Fruit fly (Drosophila melanogaster) whole organism, embryonic: ENCODE results near the gene Mtch.

Experiments used
- Abd-B ChIP-seq: fragments of 200-800 bp; sonication (Bioruptor generic); optimal IDR thresholded peaks from 2 replicates; lab custom pipeline; 2018; ENCODE audit warnings: missing biosample characterization, mild to moderate bottlenecking, missing genetic modification characterization, moderate library complexity
- Bdp1 ChIP-seq: fragments of 200-800 bp; sonication (Bioruptor generic); optimal IDR thresholded peaks from 3 replicates; lab custom pipeline; 2016; ENCODE audit warnings: missing biosample characterization, missing genetic modification characterization
- CG10209 ChIP-seq: fragments of 200-800 bp; sonication (Bioruptor generic); optimal IDR thresholded peaks from 3 replicates; lab custom pipeline; 2017; ENCODE audit warnings: missing biosample characterization, mild to moderate bottlenecking, missing genetic modification characterization, missing genetic modification reagents
- CG1024 ChIP-seq: fragments of 200-800 bp; sonication (Bioruptor generic); IDR thresholded peaks from 2 replicates; pipeline ENCODE4 v1.3.6; 2022; ENCODE audit warnings: missing biosample characterization, missing genetic modification characterization
- CG10366 ChIP-seq: fragments of 200-800 bp; sonication (Bioruptor generic); IDR thresholded peaks from 2 replicates; pipeline ENCODE4 v1.3.6; 2022; ENCODE audit warnings: missing biosample characterization, missing genetic modification characterization
- CG11723 ChIP-seq: fragments of 200-800 bp; sonication (Bioruptor generic); optimal IDR thresholded peaks from 2 replicates; lab custom pipeline; 2017; ENCODE audit warnings: missing biosample characterization, mild to moderate bottlenecking, missing genetic modification characterization
- CG13296 ChIP-seq: fragments of 200-800 bp; sonication (Bioruptor generic); optimal IDR thresholded peaks from 3 replicates; lab custom pipeline; 2018; ENCODE audit warnings: missing biosample characterization, mild to moderate bottlenecking, missing genetic modification characterization
- CG14860 ChIP-seq: fragments of 200-800 bp; sonication (Bioruptor generic); IDR thresholded peaks from 3 replicates; pipeline ENCODE4 v1.3.6; 2022; ENCODE audit warnings: missing biosample characterization, missing genetic modification characterization; ENCODE audit not compliant: partially characterized antibody
- CG17361 ChIP-seq: fragments of 200-800 bp; sonication (Bioruptor generic); IDR thresholded peaks from 3 replicates; pipeline ENCODE4 v1.3.6; 2022; ENCODE audit warnings: missing biosample characterization, missing genetic modification characterization
- CG17912 ChIP-seq: fragments of 200-800 bp; sonication (Bioruptor generic); optimal IDR thresholded peaks from 2 replicates; lab custom pipeline; 2018; ENCODE audit warnings: missing biosample characterization, mild to moderate bottlenecking, missing genetic modification characterization
- CG18011 ChIP-seq: fragments of 200-800 bp; sonication (Bioruptor generic); optimal IDR thresholded peaks from 2 replicates; lab custom pipeline; 2017; ENCODE audit warnings: missing biosample characterization, missing genetic modification characterization, mild to moderate bottlenecking, moderate library complexity, missing genotype
- CG2116 ChIP-seq: fragments of 200-800 bp; sonication (Bioruptor generic); optimal IDR thresholded peaks from 3 replicates; lab custom pipeline; 2018; ENCODE audit warnings: missing biosample characterization, mild to moderate bottlenecking, missing genetic modification characterization
- CG32532 ChIP-seq: fragments of 200-800 bp; sonication (Bioruptor generic); IDR thresholded peaks from 2 replicates; pipeline ENCODE4 v1.3.6; 2022; ENCODE audit warnings: missing biosample characterization, missing genetic modification characterization
- CG3407 ChIP-seq: fragments of 200-800 bp; sonication (Bioruptor generic); optimal IDR thresholded peaks from 2 replicates; lab custom pipeline; 2018; ENCODE audit warnings: missing biosample characterization, mild to moderate bottlenecking, missing genetic modification characterization
- CG3838 ChIP-seq: fragments of 200-800 bp; sonication (Bioruptor generic); optimal IDR thresholded peaks from 3 replicates; lab custom pipeline; 2016; ENCODE audit warnings: missing biosample characterization, missing genetic modification characterization
- CG3995 ChIP-seq: fragments of 200-800 bp; sonication (Bioruptor generic); optimal IDR thresholded peaks from 3 replicates; lab custom pipeline; 2016; ENCODE audit warnings: missing biosample characterization, missing genetic modification characterization
- CG4730 ChIP-seq: fragments of 200-800 bp; sonication (Bioruptor generic); IDR thresholded peaks from 2 replicates; pipeline ENCODE4 v1.3.6; 2022; ENCODE audit warnings: missing biosample characterization, missing genetic modification characterization
- CG6689 ChIP-seq: fragments of 200-800 bp; sonication (Bioruptor generic); IDR thresholded peaks from 2 replicates; pipeline ENCODE4 v1.3.6; 2022; ENCODE audit warnings: missing biosample characterization, missing genetic modification characterization
- CG9215 ChIP-seq: fragments of 200-800 bp; sonication (Bioruptor generic); IDR thresholded peaks from 2 replicates; pipeline ENCODE4 v1.3.6; 2022; ENCODE audit warnings: missing biosample characterization, missing genetic modification characterization
- Chrac-16 ChIP-seq: fragments of 200-800 bp; sonication (Bioruptor generic); optimal IDR thresholded peaks from 3 replicates; lab custom pipeline; 2016; ENCODE audit warnings: missing biosample characterization, missing genetic modification characterization
- Deaf1 ChIP-seq: fragments of 200-800 bp; optimal IDR thresholded peaks from 3 replicates; lab custom pipeline; 2019; ENCODE audit warnings: missing biosample characterization, mild to moderate bottlenecking, missing genetic modification characterization, moderate library complexity
- Dip2 ChIP-seq: fragments of 200-800 bp; sonication (Bioruptor generic); IDR thresholded peaks from 2 replicates; pipeline ENCODE4 v1.3.6; 2022; ENCODE audit warnings: missing biosample characterization, missing genetic modification characterization
- Elba2 ChIP-seq: fragments of 200-800 bp; sonication (Bioruptor generic); optimal IDR thresholded peaks from 3 replicates; lab custom pipeline; 2016; ENCODE audit warnings: missing biosample characterization, missing genetic modification characterization
- Fer1 ChIP-seq: fragments of 200-800 bp; sonication (Bioruptor generic); optimal IDR thresholded peaks from 2 replicates; lab custom pipeline; 2017; ENCODE audit warnings: missing biosample characterization, mild to moderate bottlenecking, missing genetic modification characterization
- Med ChIP-seq: fragments of 200-800 bp; sonication (Bioruptor generic); peaks from one replicate; lab custom pipeline; 2016; ENCODE audit warnings: missing biosample characterization, missing genetic modification characterization, mild to moderate bottlenecking, inconsistent platforms, moderate library complexity
- Nf-YA ChIP-seq: fragments of 200-800 bp; sonication (Bioruptor generic); IDR thresholded peaks from 2 replicates; pipeline ENCODE4 v1.3.6; 2022; ENCODE audit warnings: missing biosample characterization, missing genetic modification characterization
- Six4 ChIP-seq: fragments of 200-800 bp; sonication (Bioruptor generic); optimal IDR thresholded peaks from 2 replicates; lab custom pipeline; 2016; ENCODE audit warnings: missing biosample characterization, missing genetic modification characterization
- Spps ChIP-seq: fragments of 200-800 bp; sonication (Bioruptor generic); optimal IDR thresholded peaks from 2 replicates; lab custom pipeline; 2018; ENCODE audit warnings: missing biosample characterization, mild to moderate bottlenecking, missing genetic modification characterization
- Trl ChIP-seq, 3 experiments: fragments of >200 bp in 2 of 3; fragments of 200-800 bp in 1 of 3; sonication (Bioruptor generic) in 1 of 3; optimal IDR thresholded peaks; 2 replicates in 1 of 3; 3 replicates in 2 of 3; lab custom pipeline; 2016 to 2017; ENCODE audit warnings: missing biosample characterization in 1 of 3, missing genetic modification characterization in 1 of 3
- al ChIP-seq: fragments of 200-800 bp; sonication (Bioruptor generic); IDR thresholded peaks from 2 replicates; pipeline ENCODE4 v1.3.6; 2022; ENCODE audit warnings: missing biosample characterization, missing genetic modification characterization
- ara ChIP-seq: fragments of 200-800 bp; sonication (Bioruptor generic); IDR thresholded peaks from 2 replicates; pipeline ENCODE4 v1.3.6; 2022; ENCODE audit warnings: missing biosample characterization, missing genetic modification characterization
- chm ChIP-seq: fragments of 200-800 bp; sonication (Bioruptor generic); IDR thresholded peaks from 2 replicates; pipeline ENCODE4 v1.3.6; 2022; ENCODE audit warnings: missing biosample characterization, missing genetic modification characterization
- chn ChIP-seq: fragments of 200-800 bp; sonication (Bioruptor generic); optimal IDR thresholded peaks from 2 replicates; lab custom pipeline; 2016; ENCODE audit warnings: missing biosample characterization, missing genetic modification characterization
- dimm ChIP-seq: fragments of 200-800 bp; sonication (Bioruptor generic); IDR thresholded peaks from 2 replicates; pipeline ENCODE4 v1.3.6; 2022; ENCODE audit warnings: missing biosample characterization, missing genetic modification characterization
- dmrt11E ChIP-seq: fragments of 200-800 bp; sonication (Bioruptor generic); optimal IDR thresholded peaks from 3 replicates; lab custom pipeline; 2018; ENCODE audit warnings: missing biosample characterization, mild to moderate bottlenecking, missing genetic modification characterization, moderate library complexity
- dysf ChIP-seq: fragments of 200-800 bp; sonication (Bioruptor generic); IDR thresholded peaks from 3 replicates; pipeline ENCODE4 v1.3.6; 2022; ENCODE audit warnings: missing biosample characterization, missing genetic modification characterization
- eve ChIP-seq, 2 experiments: fragments of >200 bp; optimal IDR thresholded peaks; 2 replicates each; lab custom pipeline; 2017; ENCODE audit warnings: missing biosample characterization in 2 of 2, missing genetic modification characterization in 2 of 2
- fd102C ChIP-seq: fragments of 200-800 bp; sonication (Bioruptor generic); optimal IDR thresholded peaks from 2 replicates; lab custom pipeline; 2018; ENCODE audit warnings: missing biosample characterization, mild to moderate bottlenecking, missing genetic modification characterization, moderate library complexity
- fru ChIP-seq: fragments of >200 bp; optimal IDR thresholded peaks from 2 replicates; lab custom pipeline; 2017
- fu2 ChIP-seq: fragments of 200-800 bp; sonication (Bioruptor generic); optimal IDR thresholded peaks from 2 replicates; lab custom pipeline; 2016; ENCODE audit warnings: missing biosample characterization, missing genetic modification characterization
- grn ChIP-seq: fragments of 200-800 bp; sonication (Bioruptor generic); optimal IDR thresholded peaks from 3 replicates; lab custom pipeline; 2017; ENCODE audit warnings: missing biosample characterization, missing genetic modification characterization
- gt ChIP-seq: fragments of 200-800 bp; sonication (Bioruptor generic); IDR thresholded peaks from 2 replicates; pipeline ENCODE4 v1.3.6; 2022; ENCODE audit warnings: missing biosample characterization, missing genetic modification characterization
- ham ChIP-seq: fragments of 200-800 bp; sonication (Bioruptor generic); IDR thresholded peaks from 2 replicates; pipeline ENCODE4 v1.3.6; 2022; ENCODE audit warnings: missing biosample characterization, missing genetic modification characterization
- lbe ChIP-seq: fragments of 200-800 bp; sonication (Bioruptor generic); optimal IDR thresholded peaks from 2 replicates; lab custom pipeline; 2016; ENCODE audit warnings: missing biosample characterization, mild to moderate bottlenecking, missing genetic modification characterization
- nerfin-1 ChIP-seq: fragments of 200-800 bp; sonication (Bioruptor generic); optimal IDR thresholded peaks from 3 replicates; lab custom pipeline; 2019; ENCODE audit warnings: missing biosample characterization, mild to moderate bottlenecking, missing genetic modification characterization, moderate library complexity
- pfk ChIP-seq: fragments of 200-800 bp; sonication (Bioruptor generic); optimal IDR thresholded peaks from 2 replicates; lab custom pipeline; 2018; ENCODE audit warnings: missing biosample characterization, mild to moderate bottlenecking, missing genetic modification characterization, moderate library complexity
- sens-2 ChIP-seq: fragments of 200-800 bp; sonication (Bioruptor generic); IDR thresholded peaks from 2 replicates; pipeline ENCODE4 v1.3.6; 2022; ENCODE audit warnings: missing biosample characterization, missing genetic modification characterization
- shn ChIP-seq: fragments of 200-800 bp; sonication (Bioruptor generic); optimal IDR thresholded peaks from 3 replicates; lab custom pipeline; 2016; ENCODE audit warnings: missing biosample characterization, missing genetic modification characterization
- slp2 ChIP-seq: fragments of 200-800 bp; sonication (Bioruptor generic); optimal IDR thresholded peaks from 2 replicates; lab custom pipeline; 2016; ENCODE audit warnings: missing biosample characterization, missing genetic modification characterization
- zfh1 ChIP-seq: fragments of 200-800 bp; sonication (Bioruptor generic); IDR thresholded peaks from 3 replicates; pipeline ENCODE4 v1.3.6; 2022; ENCODE audit warnings: missing biosample characterization, missing genetic modification characterization

Mtch gene

dm6 chr3L:199754-200596, 15.5 kb downstream of the Mtch start, which contains the start of the genes rno and mri (continued):
- TF ChIP-seq slp2, result no peak
- peak; percentile 36 for TF ChIP-seq nerfin-1 (tag; lab: Kevin White, UChicago)
- no peak for TF ChIP-seq chn (GFP tag; lab: Kevin White, UChicago)
- TF ChIP-seq CG17912 (GFP tag; lab: Kevin White, UChicago), result no peak
- TF ChIP-seq Chrac-16 (GFP tag; lab: Kevin White, UChicago), result peak; percentile 67
- peak; percentile 65 for TF ChIP-seq Abd-B (GFP tag; lab: Kevin White, UChicago)
- TF ChIP-seq zfh1, result peak; percentile 71; the same call in 2 of the 3 replicates
- TF ChIP-seq Trl (optimal IDR thresholded peaks at IDR 0.05; lab: Kevin White, UChicago), result no peak
- TF ChIP-seq Trl (GFP tag; optimal IDR thresholded peaks at IDR 0.05; lab: Kevin White, UChicago), result no peak
- peak; percentile 76 for TF ChIP-seq dmrt11E
- TF ChIP-seq gt (GFP tag; lab: Robert Waterston, UW), result no peak
- no peak for TF ChIP-seq CG3838 (GFP tag; lab: Kevin White, UChicago)
- no peak for TF ChIP-seq Bdp1 (GFP tag; lab: Kevin White, UChicago)
- TF ChIP-seq Elba2 (GFP tag; lab: Kevin White, UChicago), result peak; percentile 7
- peak; percentile 16 for TF ChIP-seq Fer1
- peak; percentile 50 for TF ChIP-seq chm (GFP tag; lab: Robert Waterston, UW)
- TF ChIP-seq CG32532 (GFP tag; lab: Robert Waterston, UW), result peak; percentile 80
- TF ChIP-seq CG17361 (GFP tag; lab: Robert Waterston, UW), result peak; percentile 88
- no peak for TF ChIP-seq fd102C (GFP tag; lab: Kevin White, UChicago)
- TF ChIP-seq Nf-YA (GFP tag; lab: Robert Waterston, UW), result peak; percentile 23; the same call in 1 of the 2 replicates
- TF ChIP-seq Dip2 (GFP tag; lab: Robert Waterston, UW), result no peak
- peak; percentile 15 for TF ChIP-seq Spps (tag; lab: Kevin White, UChicago)
- TF ChIP-seq eve (GFP tag; optimal IDR thresholded peaks at IDR 0.05; lab: Kevin White, UChicago), result no peak
- TF ChIP-seq CG4730 (GFP tag; lab: Robert Waterston, UW), result peak; percentile 72
- no peak for TF ChIP-seq fru (lab: Kevin White, UChicago)
- TF ChIP-seq CG6689, result peak; percentile 88
- peak; percentile 56; the same call in 1 of the 2 replicates for TF ChIP-seq ara
- peak; percentile 42; the same call in 1 of the 2 replicates for TF ChIP-seq dimm
- peak; percentile 59 for TF ChIP-seq lbe (GFP tag; lab: Kevin White, UChicago)
- TF ChIP-seq CG2116 (GFP tag; lab: Kevin White, UChicago), result peak; percentile 99
- peak; percentile 74 for TF ChIP-seq CG10366 (GFP tag; lab: Robert Waterston, UW)
- TF ChIP-seq CG9215 (GFP tag; lab: Robert Waterston, UW), result peak; percentile 73
- no peak for TF ChIP-seq Deaf1 (tag; lab: Kevin White, UChicago)
- TF ChIP-seq CG3995 (GFP tag; lab: Kevin White, UChicago), result peak; percentile 83
- TF ChIP-seq CG3407 (GFP tag; lab: Kevin White, UChicago), result no peak
- peak; percentile 67 for TF ChIP-seq al
- TF ChIP-seq CG10209 (GFP tag; lab: Kevin White, UChicago), result peak; percentile 40
- peak; percentile 77 for TF ChIP-seq Med (GFP tag; lab: Kevin White, UChicago)
- TF ChIP-seq CG1024 (GFP tag; lab: Robert Waterston, UW), result no peak
- TF ChIP-seq Six4, result peak; percentile 61
- TF ChIP-seq shn, result no peak
- TF ChIP-seq CG13296 (GFP tag; lab: Kevin White, UChicago), result no peak
- no peak for TF ChIP-seq grn (GFP tag; lab: Kevin White, UChicago)
- peak; percentile 81 for TF ChIP-seq dysf (GFP tag; lab: Robert Waterston, UW)
- peak; percentile 35; the same call in 1 of the 2 replicates for TF ChIP-seq sens-2 (GFP tag; lab: Robert Waterston, UW)
- no peak for TF ChIP-seq fu2 (GFP tag; lab: Kevin White, UChicago)
- peak; percentile 93 for TF ChIP-seq CG14860 (GFP tag; lab: Robert Waterston, UW)
- no peak for TF ChIP-seq pfk (GFP tag; lab: Kevin White, UChicago)
- no peak for TF ChIP-seq ham (GFP tag; lab: Robert Waterston, UW)
- no peak for TF ChIP-seq CG18011
- TF ChIP-seq CG11723 (GFP tag; lab: Kevin White, UChicago), result no peak
